Fruit fly (Drosophila melanogaster): ENCODE measurements around the gene Cyp4ae1.
A peak's percentile ranks its signal among the peaks of the same experiment; 100 is the strongest.

Cyp4ae1 gene

DNA sequence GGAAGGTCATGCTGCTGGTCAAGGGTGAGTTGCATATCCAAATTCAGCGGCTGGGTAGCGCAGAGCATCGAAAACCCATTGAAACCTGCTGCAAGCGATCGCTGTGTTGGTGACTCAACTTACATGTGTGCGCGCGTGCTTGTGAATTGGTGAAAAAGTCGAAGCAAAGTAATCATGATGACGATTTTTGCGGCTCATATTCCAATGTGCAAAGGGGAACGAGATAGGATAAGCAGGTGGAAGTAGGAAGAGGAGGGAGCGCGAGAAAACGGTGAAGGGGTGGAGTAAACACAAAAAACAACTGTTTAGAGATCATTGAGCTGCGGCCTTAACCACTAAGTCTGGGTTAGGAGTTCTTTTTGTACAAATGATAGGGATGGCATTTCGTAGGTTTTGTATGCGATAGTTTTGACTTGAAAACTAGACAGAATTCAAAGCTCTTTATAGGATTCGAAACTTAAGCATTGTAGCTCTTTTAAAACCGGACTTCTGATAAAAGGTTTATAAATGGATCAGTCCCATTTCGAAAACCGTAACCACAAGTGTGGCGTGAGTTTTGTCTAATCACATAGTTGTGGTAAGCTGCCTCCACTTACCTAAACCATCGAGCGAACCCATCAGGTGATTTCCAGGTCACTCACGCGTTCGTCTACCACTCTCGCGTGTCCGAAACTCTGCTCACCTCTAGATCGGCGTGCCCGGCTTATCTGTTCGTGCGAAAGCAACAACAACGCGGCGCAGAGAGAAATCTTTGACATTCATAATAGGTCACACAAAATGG, 32.9 kb upstream of the Cyp4ae1 start (continued):
- TF ChIP-seq kni (GFP tag; optimal IDR thresholded peaks at IDR 0.05), result peak; percentile 55
- TF ChIP-seq CG12236 (GFP tag; optimal IDR thresholded peaks at IDR 0.05), result no peak
- TF ChIP-seq dysf (GFP tag; IDR thresholded peaks at IDR 0.05), result peak; percentile 49; the same call in 2 of the 3 replicates
- peak; percentile 47 for TF ChIP-seq B-H2 (GFP tag; optimal IDR thresholded peaks at IDR 0.05)
- peak; percentile 75 for TF ChIP-seq sna (GFP tag; IDR thresholded peaks at IDR 0.05; ENCODE audit: partially characterized antibody)
- TF ChIP-seq CG10267 (tag; optimal IDR thresholded peaks at IDR 0.05), result peak; percentile 15
- 0 out of 2 replicates have a peak, but pooled peaks have one; percentile 13 for TF ChIP-seq cas (GFP tag; IDR thresholded peaks at IDR 0.05)
- peak; percentile 23 for TF ChIP-seq pum (GFP tag; optimal IDR thresholded peaks at IDR 0.05)
- no peak for TF ChIP-seq Tbp (GFP tag; optimal IDR thresholded peaks at IDR 0.05)
- peak; percentile 1 for TF ChIP-seq Hand (GFP tag; optimal IDR thresholded peaks at IDR 0.05)
- TF ChIP-seq H2.0 (GFP tag; IDR thresholded peaks at IDR 0.05), result no peak; the same call in 1 of the 2 replicates
- no peak; the same call in none of the 2 replicates for TF ChIP-seq MBD-R2 (GFP tag; IDR thresholded peaks at IDR 0.05)
- TF ChIP-seq wdn (GFP tag; IDR thresholded peaks at IDR 0.05), result 0 out of 2 replicates have a peak, but pooled peaks have one; percentile 20
- no peak for TF ChIP-seq Dip2 (GFP tag; IDR thresholded peaks at IDR 0.05)
- no peak for TF ChIP-seq CG32767 (GFP tag; IDR thresholded peaks at IDR 0.05)
- peak; percentile 56 for TF ChIP-seq Hr3 (GFP tag; optimal IDR thresholded peaks at IDR 0.05)
- TF ChIP-seq CG2129 (GFP tag; IDR thresholded peaks at IDR 0.05; ENCODE audit: partially characterized antibody), result peak; percentile 72
- TF ChIP-seq pnt (GFP tag; optimal IDR thresholded peaks at IDR 0.05), result peak; percentile 1
- TF ChIP-seq CG17568 (GFP tag; optimal IDR thresholded peaks at IDR 0.05), result no peak
- peak; percentile 45 for TF ChIP-seq slbo (GFP tag; IDR thresholded peaks at IDR 0.05)
- peak; percentile 33 for TF ChIP-seq CG18476 (GFP tag; optimal IDR thresholded peaks at IDR 0.05)
- peak; percentile 79 for TF ChIP-seq vnd (GFP tag; IDR thresholded peaks at IDR 0.05; ENCODE audit: partially characterized antibody)
- TF ChIP-seq CG9817 (tag; optimal IDR thresholded peaks at IDR 0.05), result peak; percentile 31
- TF ChIP-seq CG6272 (GFP tag; IDR thresholded peaks at IDR 0.05), result peak; percentile 59; the same call in 1 of the 2 replicates
- TF ChIP-seq Dll (GFP tag; IDR thresholded peaks at IDR 0.05; ENCODE audit: partially characterized antibody), result peak; percentile 90
- TF ChIP-seq CG8924 (tag; optimal IDR thresholded peaks at IDR 0.05), result peak; percentile 40
- TF ChIP-seq Trl (optimal IDR thresholded peaks at IDR 0.05), result no peak
- peak; percentile 60 for TF ChIP-seq Trl (GFP tag; optimal IDR thresholded peaks at IDR 0.05)
- TF ChIP-seq jing (GFP tag; optimal IDR thresholded peaks at IDR 0.05), result peak; percentile 0
- no peak for TF ChIP-seq lov (optimal IDR thresholded peaks at IDR 0.05)
- no peak for TF ChIP-seq lov (GFP tag; IDR thresholded peaks at IDR 0.05)
- TF ChIP-seq CoRest (tag; optimal IDR thresholded peaks at IDR 0.05), result peak; percentile 45
- TF ChIP-seq D (optimal IDR thresholded peaks at IDR 0.05), result peak; percentile 13
- no peak for TF ChIP-seq D (GFP tag; optimal IDR thresholded peaks at IDR 0.05)
- TF ChIP-seq CG1233 (GFP tag; optimal IDR thresholded peaks at IDR 0.05), result peak; percentile 17
- TF ChIP-seq CG6791 (GFP tag; IDR thresholded peaks at IDR 0.05; ENCODE audit: partially characterized antibody), result peak; percentile 62; the same call in 2 of the 3 replicates
- peak; percentile 51 for TF ChIP-seq CG2712 (tag; optimal IDR thresholded peaks at IDR 0.05)
- TF ChIP-seq ci (GFP tag; IDR thresholded peaks at IDR 0.05), result peak; percentile 49; the same call in 1 of the 3 replicates
- no peak for TF ChIP-seq Mes4 (GFP tag; optimal IDR thresholded peaks at IDR 0.05)
- 0 out of 2 replicates have a peak, but pooled peaks have one; percentile 35 for TF ChIP-seq esg (GFP tag; conservative IDR thresholded peaks at IDR 0.05)
- 0 out of 2 replicates have a peak, but pooled peaks have one; percentile 6 for TF ChIP-seq CG11247 (GFP tag; IDR thresholded peaks at IDR 0.05)
- TF ChIP-seq CG13287 (GFP tag; IDR thresholded peaks at IDR 0.05; ENCODE audit: partially characterized antibody), result peak; percentile 79
- TF ChIP-seq danr (GFP tag; IDR thresholded peaks at IDR 0.05), result 0 out of 2 replicates have a peak, but pooled peaks have one; percentile 20
- TF ChIP-seq phol (tag; optimal IDR thresholded peaks at IDR 0.05), result peak; percentile 14
- TF ChIP-seq CG4282 (GFP tag; optimal IDR thresholded peaks at IDR 0.05), result peak; percentile 5
- TF ChIP-seq amos (GFP tag; IDR thresholded peaks at IDR 0.05; ENCODE audit: partially characterized antibody), result peak; percentile 68
- peak; percentile 31 for TF ChIP-seq CG13296 (GFP tag; optimal IDR thresholded peaks at IDR 0.05)
- TF ChIP-seq unc-4 (GFP tag; IDR thresholded peaks at IDR 0.05; ENCODE audit: partially characterized antibody), result peak; percentile 76
- TF ChIP-seq twi (tag; optimal IDR thresholded peaks at IDR 0.05), result peak; percentile 6
